Worm (Caenorhabditis elegans) whole organism, L1 larva: ENCODE results near the gene orai-1.

Source experiments
- C34B4.2 ChIP-seq: sonication (generic microtip); optimal IDR thresholded peaks from 2 replicates; lab custom pipeline; 2017; ENCODE audit warnings: mild to moderate bottlenecking, missing genetic modification characterization, missing compliant biosample characterization
- F16B12.6 ChIP-seq: fragments of 150-350 bp; optimal IDR thresholded peaks from 2 replicates; lab custom pipeline; 2014; ENCODE audit warnings: missing biosample characterization, missing genetic modification characterization
- aha-1 ChIP-seq: fragments of 150-350 bp; optimal IDR thresholded peaks from 2 replicates; lab custom pipeline; 2014; ENCODE audit warnings: missing biosample characterization, missing genetic modification characterization
- ama-1 ChIP-seq: fragments of 150-350 bp; optimal IDR thresholded peaks from 2 replicates; lab custom pipeline; 2014
- ceh-8 ChIP-seq: fragments of 200-800 bp; sonication (Bioruptor generic); optimal IDR thresholded peaks from 2 replicates; lab custom pipeline; 2018; ENCODE audit warnings: mild to moderate bottlenecking, missing genetic modification characterization, moderate library complexity, missing compliant biosample characterization
- ceh-82 ChIP-seq, 3 experiments: fragments of 150-350 bp in 1 of 3; sonication (generic microtip) in 2 of 3; optimal IDR thresholded peaks; 2 replicates each; lab custom pipeline; 2014 to 2017; ENCODE audit warnings: missing biosample characterization in 3 of 3, missing genetic modification characterization in 3 of 3
- ces-1 ChIP-seq: fragments of 150-350 bp; optimal IDR thresholded peaks from 2 replicates; lab custom pipeline; 2014; ENCODE audit warnings: missing biosample characterization, missing genetic modification reagents, missing genetic modification characterization
- dpl-1 ChIP-seq, 3 experiments: fragments of 150-350 bp in 2 of 3; sonication (generic microtip) in 1 of 3; optimal IDR thresholded peaks; 2 replicates each; lab custom pipeline; 2014 to 2017; ENCODE audit warnings: missing biosample characterization in 3 of 3, missing genetic modification characterization in 3 of 3, missing genetic modification reagents in 3 of 3
- egl-13 ChIP-seq: sonication (generic microtip); optimal IDR thresholded peaks from 2 replicates; lab custom pipeline; 2016; ENCODE audit warnings: missing genotype, missing genetic modification reagents, missing genetic modification characterization, missing compliant biosample characterization
- elt-2 ChIP-seq: sonication (generic microtip); optimal IDR thresholded peaks from 2 replicates; lab custom pipeline; 2016; ENCODE audit warnings: missing genetic modification characterization, mild to moderate bottlenecking, inconsistent platforms, missing compliant biosample characterization, missing genetic modification reagents
- elt-3 ChIP-seq, 6 experiments: fragments of 150-350 bp in 1 of 6; sonication (generic microtip); optimal IDR thresholded peaks; 2 replicates each; lab custom pipeline; 2017 to 2018; ENCODE audit warnings: missing biosample characterization in 6 of 6, missing genetic modification characterization in 6 of 6, inconsistent platforms in 1 of 6
- fkh-10 ChIP-seq: sonication (generic microtip); optimal IDR thresholded peaks from 2 replicates; lab custom pipeline; 2017; ENCODE audit warnings: missing biosample characterization, missing genetic modification reagents, missing genetic modification characterization
- fkh-4 ChIP-seq: sonication (generic microtip); optimal IDR thresholded peaks from 2 replicates; lab custom pipeline; 2016; ENCODE audit warnings: missing compliant biosample characterization, missing genetic modification characterization, borderline replicate concordance
- fkh-8 ChIP-seq: sonication (generic microtip); optimal IDR thresholded peaks from 2 replicates; lab custom pipeline; 2016; ENCODE audit warnings: mild to moderate bottlenecking, missing genetic modification characterization, missing compliant biosample characterization
- fos-1 ChIP-seq: fragments of 150-350 bp; optimal IDR thresholded peaks from 2 replicates; lab custom pipeline; 2014; ENCODE audit warnings: missing biosample characterization, missing genetic modification characterization
- hlh-17 ChIP-seq: fragments of 200-800 bp; sonication (Bioruptor generic); optimal IDR thresholded peaks from 2 replicates; lab custom pipeline; 2018; ENCODE audit warnings: missing genetic modification characterization, mild to moderate bottlenecking, missing compliant biosample characterization, moderate library complexity, borderline replicate concordance
- hlh-4 ChIP-seq: sonication (generic microtip); optimal IDR thresholded peaks from 2 replicates; lab custom pipeline; 2016; ENCODE audit warnings: mild to moderate bottlenecking, missing genetic modification characterization, missing compliant biosample characterization
- hpl-2 ChIP-seq: fragments of 150-350 bp; optimal IDR thresholded peaks from 2 replicates; lab custom pipeline; 2014; ENCODE audit warnings: missing biosample characterization, missing genetic modification reagents, missing genetic modification characterization
- isw-1 ChIP-seq: fragments of 200-800 bp; sonication (Bioruptor generic); IDR thresholded peaks from 2 replicates; pipeline ENCODE4 v1.3.6; 2022; ENCODE audit warnings: missing genetic modification characterization, missing compliant biosample characterization
- jun-1 ChIP-seq: fragments of 150-350 bp; optimal IDR thresholded peaks from 2 replicates; lab custom pipeline; 2014; ENCODE audit warnings: missing biosample characterization, missing genetic modification reagents, missing genetic modification characterization
- lin-13 ChIP-seq: fragments of 150-350 bp; optimal IDR thresholded peaks from 2 replicates; lab custom pipeline; 2014; ENCODE audit warnings: missing biosample characterization, missing genetic modification reagents, missing genetic modification characterization
- lin-14 ChIP-seq: fragments of 200-800 bp; sonication (Bioruptor generic); optimal IDR thresholded peaks from 2 replicates; lab custom pipeline; 2018; ENCODE audit warnings: mild to moderate bottlenecking, missing genetic modification characterization, moderate library complexity, missing compliant biosample characterization
- lir-3 ChIP-seq: sonication (generic microtip); optimal IDR thresholded peaks from 2 replicates; lab custom pipeline; 2016; ENCODE audit warnings: mild to moderate bottlenecking, missing genetic modification characterization, moderate library complexity, missing compliant biosample characterization; ENCODE audit not compliant: poor library complexity
- lsy-2 ChIP-seq, 2 experiments: fragments of 150-350 bp; optimal IDR thresholded peaks; 2 replicates each; lab custom pipeline; 2014; ENCODE audit warnings: missing biosample characterization in 2 of 2, missing genetic modification characterization in 2 of 2
- mab-9 ChIP-seq: fragments of 200-800 bp; sonication (Bioruptor generic); IDR thresholded peaks from 2 replicates; pipeline ENCODE4 v1.3.6; 2022; ENCODE audit warnings: missing genetic modification reagents, missing genetic modification characterization, missing compliant biosample characterization
- mdl-1 ChIP-seq, 2 experiments: fragments of 150-350 bp; optimal IDR thresholded peaks; 2 replicates each; lab custom pipeline; 2014 to 2017; ENCODE audit warnings: missing biosample characterization in 2 of 2, missing genetic modification characterization in 2 of 2, inconsistent platforms in 1 of 2
- mef-2 ChIP-seq: fragments of 150-350 bp; optimal IDR thresholded peaks from 2 replicates; lab custom pipeline; 2014; ENCODE audit warnings: missing biosample characterization, missing genetic modification characterization
- mep-1 ChIP-seq: fragments of 150-350 bp; optimal IDR thresholded peaks from 2 replicates; lab custom pipeline; 2014; ENCODE audit warnings: missing biosample characterization, missing genetic modification characterization
- nhr-12 ChIP-seq: sonication (generic microtip); optimal IDR thresholded peaks from 2 replicates; lab custom pipeline; 2017; ENCODE audit warnings: missing biosample characterization, missing genetic modification characterization
- nhr-20 ChIP-seq: sonication (generic microtip); optimal IDR thresholded peaks from 2 replicates; lab custom pipeline; 2016; ENCODE audit warnings: mild to moderate bottlenecking, missing genetic modification characterization, missing compliant biosample characterization
- nhr-47 ChIP-seq: sonication (generic microtip); optimal IDR thresholded peaks from 2 replicates; lab custom pipeline; 2016; ENCODE audit warnings: mild to moderate bottlenecking, missing genetic modification characterization, moderate library complexity, missing compliant biosample characterization
- nhr-76 ChIP-seq: sonication (generic microtip); optimal IDR thresholded peaks from 2 replicates; lab custom pipeline; 2017; ENCODE audit warnings: missing biosample characterization, missing genetic modification characterization
- nhr-84 ChIP-seq: sonication (generic microtip); optimal IDR thresholded peaks from 2 replicates; lab custom pipeline; 2017; ENCODE audit warnings: missing biosample characterization, missing genetic modification characterization
- nhr-85 ChIP-seq: sonication (generic microtip); peaks from one replicate; lab custom pipeline; 2016; ENCODE audit warnings: missing genetic modification characterization, inconsistent platforms, missing compliant biosample characterization
- nhr-90 ChIP-seq: sonication (generic microtip); optimal IDR thresholded peaks from 2 replicates; lab custom pipeline; 2016; ENCODE audit warnings: mild to moderate bottlenecking, missing genetic modification characterization, missing compliant biosample characterization; ENCODE audit not compliant: poor library complexity
- pag-3 ChIP-seq: sonication (generic microtip); optimal IDR thresholded peaks from 2 replicates; lab custom pipeline; 2017; ENCODE audit warnings: missing genetic modification characterization, mild to moderate bottlenecking, missing compliant biosample characterization, antibody characterized with exemption, borderline replicate concordance; ENCODE audit not compliant: insufficient read depth
- pax-3 ChIP-seq: fragments of 200-800 bp; sonication (Bioruptor generic); optimal IDR thresholded peaks from 2 replicates; lab custom pipeline; 2018; ENCODE audit warnings: mild to moderate bottlenecking, missing genetic modification characterization, moderate library complexity, missing compliant biosample characterization
- rnt-1 ChIP-seq: sonication (generic microtip); optimal IDR thresholded peaks from 2 replicates; lab custom pipeline; 2016; ENCODE audit warnings: mild to moderate bottlenecking, missing genetic modification characterization, moderate library complexity, missing compliant biosample characterization
- snu-23 ChIP-seq: sonication (generic microtip); optimal IDR thresholded peaks from 2 replicates; lab custom pipeline; 2016; ENCODE audit warnings: missing genetic modification characterization, missing compliant biosample characterization
- sox-4 ChIP-seq: sonication (generic microtip); optimal IDR thresholded peaks from 2 replicates; lab custom pipeline; 2016; ENCODE audit warnings: missing genetic modification characterization, missing compliant biosample characterization
- sptf-1 ChIP-seq: fragments of 150-350 bp; optimal IDR thresholded peaks from 2 replicates; lab custom pipeline; 2014; ENCODE audit warnings: missing biosample characterization, missing genetic modification characterization
- sup-37 ChIP-seq: fragments of 200-800 bp; sonication (Bioruptor generic); optimal IDR thresholded peaks from 2 replicates; lab custom pipeline; 2018; ENCODE audit warnings: mild to moderate bottlenecking, missing genetic modification characterization, missing compliant biosample characterization
- swsn-7 ChIP-seq: sonication (generic microtip); optimal IDR thresholded peaks from 2 replicates; lab custom pipeline; 2016; ENCODE audit warnings: missing genetic modification characterization, missing compliant biosample characterization
- tbx-2 ChIP-seq: sonication (generic microtip); optimal IDR thresholded peaks from 2 replicates; lab custom pipeline; 2016; ENCODE audit warnings: missing genetic modification characterization, missing compliant biosample characterization
- tlp-1 ChIP-seq: fragments of 150-350 bp; optimal IDR thresholded peaks from 2 replicates; lab custom pipeline; 2014; ENCODE audit warnings: missing biosample characterization, missing genetic modification characterization
- unc-86 ChIP-seq: sonication (generic microtip); optimal IDR thresholded peaks from 2 replicates; lab custom pipeline; 2016; ENCODE audit warnings: missing genetic modification characterization, missing compliant biosample characterization
- unc-98 ChIP-seq: fragments of 200-800 bp; sonication (Bioruptor generic); IDR thresholded peaks from 2 replicates; pipeline ENCODE4 v1.3.6; 2022; ENCODE audit warnings: missing genetic modification characterization, missing compliant biosample characterization
- vab-15 ChIP-seq: sonication (generic microtip); optimal IDR thresholded peaks from 2 replicates; lab custom pipeline; 2017; ENCODE audit warnings: missing genotype, mild to moderate bottlenecking, missing genetic modification characterization, missing compliant biosample characterization
- zag-1 ChIP-seq: fragments of 150-350 bp; optimal IDR thresholded peaks from 2 replicates; lab custom pipeline; 2014; ENCODE audit warnings: missing biosample characterization, missing genetic modification characterization
- ztf-11 ChIP-seq, 2 experiments: sonication (generic microtip); optimal IDR thresholded peaks; 2 replicates each; lab custom pipeline; 2016 to 2017; ENCODE audit warnings: missing genetic modification characterization in 2 of 2, missing biosample characterization in 1 of 2, missing compliant biosample characterization in 1 of 2

Gene orai-1

DNA sequence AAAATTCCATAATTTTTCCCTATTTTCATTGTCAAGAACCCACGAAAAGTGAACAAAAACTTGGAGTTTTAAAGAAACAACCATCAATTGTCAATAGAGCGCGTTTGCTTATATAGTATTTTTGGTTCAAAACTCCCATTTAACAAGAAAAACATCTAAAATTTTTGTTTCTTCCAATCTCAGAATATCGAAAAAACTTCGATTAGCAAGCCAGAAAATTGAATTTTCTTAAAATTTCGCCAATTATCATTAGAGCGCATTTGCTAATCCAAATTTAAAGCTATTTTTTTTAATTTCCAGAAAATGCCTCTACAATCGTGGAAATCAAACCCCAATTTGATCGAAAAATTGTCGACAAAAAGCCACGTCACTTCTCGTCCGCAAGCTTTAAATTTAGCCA, at the start of gene orai-1:
Gene orai-1 (plus strand): TSS at position 301 of the 400 bp plus-strand sequence.
- TF ChIP-seq C34B4.2 (no peak), rnt-1 (tag; lab: Kevin White, UChicago) (no peak), F16B12.6 (tag; lab: Kevin White, UChicago) (no peak), lin-14 (no peak), hlh-4 (tag; lab: Kevin White, UChicago) (no peak), sptf-1 (tag; lab: Kevin White, UChicago) (no peak), egl-13 (tag; lab: Kevin White, UChicago) (no peak), elt-2 (tag; lab: Kevin White, UChicago) (no peak), nhr-12 (tag; lab: Kevin White, UChicago) (no peak), fkh-4 (no peak), pag-3 (tag; lab: Kevin White, UChicago) (no peak)

DNA sequence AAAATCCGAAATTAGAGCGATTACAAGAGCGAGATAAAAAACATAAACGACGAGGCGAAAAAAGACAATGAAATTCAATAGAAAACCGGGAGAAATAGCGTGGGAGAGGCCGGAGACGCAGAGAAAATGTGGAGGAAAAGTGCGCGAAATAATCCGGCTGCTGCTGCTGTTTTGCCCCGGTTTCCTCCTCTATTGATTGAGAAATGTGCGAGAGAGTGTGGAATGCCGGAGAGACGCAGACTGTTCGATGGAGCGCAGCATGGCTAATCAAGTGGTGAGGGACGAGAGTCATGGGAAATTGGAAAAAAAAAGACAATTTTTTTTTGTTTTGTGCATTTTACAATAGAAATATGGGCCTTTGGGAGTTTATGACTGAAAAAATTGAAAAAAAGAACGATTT, 48.4 kb upstream of the orai-1 start:
- TF ChIP-seq tbx-2 (tag; lab: Kevin White, UChicago) (peak; percentile 73), elt-3 (tag; optimal IDR thresholded peaks at IDR 0.05; lab: Kevin White, UChicago) (no peak), nhr-76 (no peak), lir-3 (no peak), hlh-17 (GFP tag; lab: Kevin White, UChicago) (no peak), aha-1 (no peak), nhr-84 (no peak), tlp-1 (tag; lab: Kevin White, UChicago) (no peak), nhr-20 (tag; lab: Kevin White, UChicago) (peak; percentile 37), lin-13 (peak; percentile 0), ceh-82 (tag; optimal IDR thresholded peaks at IDR 0.05; lab: Kevin White, UChicago) (peak; percentile 2 to 65 (median 50)), snu-23 (GFP tag; lab: Kevin White, UChicago) (peak; percentile 75), nhr-47 (tag; lab: Kevin White, UChicago) (peak; percentile 70), nhr-12 (tag; lab: Kevin White, UChicago) (no peak), mef-2 (no peak), fos-1 (tag; lab: Kevin White, UChicago) (peak; percentile 25), unc-86 (peak; percentile 38), elt-2 (tag; lab: Kevin White, UChicago) (no peak), dpl-1 (GFP tag; optimal IDR thresholded peaks at IDR 0.05; lab: Kevin White, UChicago) (peak; percentile 31 to 55 (median 33)), ces-1 (GFP tag; lab: Kevin White, UChicago) (no peak), swsn-7 (peak; percentile 64), ama-1 (lab: Kevin White, UChicago) (no peak), jun-1 (tag; lab: Kevin White, UChicago) (no peak), hpl-2 (no peak), fkh-8 (tag; lab: Kevin White, UChicago) (peak; percentile 45), vab-15 (tag; lab: Kevin White, UChicago) (no peak), isw-1 (GFP tag; lab: Robert Waterston, UW) (peak; percentile 27; the same call in 1 of the 2 replicates), egl-13 (tag; lab: Kevin White, UChicago) (no peak), nhr-85 (tag; lab: Kevin White, UChicago) (no peak), sup-37 (GFP tag; lab: Kevin White, UChicago) (no peak), fkh-10 (peak; percentile 76), lin-14 (peak; percentile 93), unc-98 (GFP tag; lab: Robert Waterston, UW) (no peak), lsy-2 (tag; optimal IDR thresholded peaks at IDR 0.05; lab: Kevin White, UChicago) (peak; percentile 47 to 62), mep-1 (tag; lab: Kevin White, UChicago) (peak; percentile 76), nhr-90 (no peak), ceh-8 (GFP tag; lab: Kevin White, UChicago) (no peak), mab-9 (GFP tag; lab: Robert Waterston, UW) (no peak), mdl-1 (tag; optimal IDR thresholded peaks at IDR 0.05; lab: Kevin White, UChicago) (peak in 1 of 2 experiments; percentile 52), zag-1 (tag; lab: Kevin White, UChicago) (no peak), sox-4 (tag; lab: Kevin White, UChicago) (no peak), ztf-11 (tag; optimal IDR thresholded peaks at IDR 0.05; lab: Kevin White, UChicago) (peak in 1 of 2 experiments; percentile 3), pag-3 (tag; lab: Kevin White, UChicago) (no peak), pax-3 (tag; lab: Kevin White, UChicago) (no peak)
